Worm (Caenorhabditis elegans): ENCODE measurements around the gene dsl-1.

- TF ChIP-seq W03F9.2 (tag; optimal IDR thresholded peaks at IDR 0.05): no peak
- TF ChIP-seq dao-5 (tag; optimal IDR thresholded peaks at IDR 0.05): no peak
Observed at ce11 chrIV:1168311-1168965, 39.4 kb downstream of the dsl-1 start.
